Worm (Caenorhabditis elegans) whole organism, young adult: ENCODE data around the gene F27B10.1.

Experiments
- F10E7.11 ChIP-seq: sonication (generic microtip); optimal IDR thresholded peaks from 2 replicates; lab custom pipeline; 2017; ENCODE audit warnings: mild to moderate bottlenecking, missing genetic modification characterization, moderate library complexity, missing compliant biosample characterization
- snpc-1.1 ChIP-seq: sonication (generic microtip); optimal IDR thresholded peaks from 2 replicates; lab custom pipeline; 2017; ENCODE audit warnings: missing genetic modification characterization, mild to moderate bottlenecking, missing compliant biosample characterization, antibody characterized with exemption, moderate library complexity, missing genotype, missing genetic modification reagents; ENCODE audit not compliant: insufficient read depth

ce11 chrV:7022981-7023380 lies 49.4 kb upstream of the F27B10.1 start:
- TF ChIP-seq F10E7.11 (tag; lab: Kevin White, UChicago) (no peak), snpc-1.1 (no peak)
